Worm (Caenorhabditis elegans): ENCODE measurements around the gene sph-1.

ce11 chrIV:8157161-8157560, 23.8 kb upstream of the sph-1 start, which contains the start of gene B0218.5:
- TF ChIP-seq lin-39 (tag; optimal IDR thresholded peaks at IDR 0.05) = no peak
- TF ChIP-seq mep-1 (tag; optimal IDR thresholded peaks at IDR 0.05) = no peak
- no peak for TF ChIP-seq egl-27 (tag; optimal IDR thresholded peaks at IDR 0.05)
- no peak for TF ChIP-seq ama-1 (optimal IDR thresholded peaks at IDR 0.05)
- no peak for TF ChIP-seq nhr-237 (tag; optimal IDR thresholded peaks at IDR 0.05)
- no peak for TF ChIP-seq ztf-4 (tag; optimal IDR thresholded peaks at IDR 0.05)
- TF ChIP-seq snpc-4 (tag; optimal IDR thresholded peaks at IDR 0.05) = no peak
- TF ChIP-seq aha-1 (tag; optimal IDR thresholded peaks at IDR 0.05) = no peak
- TF ChIP-seq mab-9 (GFP tag; IDR thresholded peaks at IDR 0.05) = no peak
- TF ChIP-seq skn-1 (tag; optimal IDR thresholded peaks at IDR 0.05) = no peak
